Fruit fly (Drosophila melanogaster): ENCODE measurements around the gene CG43895.

The CG43895 gene

dm6 chr3L:21830125-21830524 lies 16.6 kb upstream of the CG43895 start:
- TF ChIP-seq CG12605 (GFP tag; IDR thresholded peaks at IDR 0.05), result no peak
- no peak for TF ChIP-seq CG10348 (GFP tag; IDR thresholded peaks at IDR 0.05)
- TF ChIP-seq CG17806 (tag; optimal IDR thresholded peaks at IDR 0.05), result no peak
- TF ChIP-seq CG4496 (GFP tag; IDR thresholded peaks at IDR 0.05), result no peak

DNA sequence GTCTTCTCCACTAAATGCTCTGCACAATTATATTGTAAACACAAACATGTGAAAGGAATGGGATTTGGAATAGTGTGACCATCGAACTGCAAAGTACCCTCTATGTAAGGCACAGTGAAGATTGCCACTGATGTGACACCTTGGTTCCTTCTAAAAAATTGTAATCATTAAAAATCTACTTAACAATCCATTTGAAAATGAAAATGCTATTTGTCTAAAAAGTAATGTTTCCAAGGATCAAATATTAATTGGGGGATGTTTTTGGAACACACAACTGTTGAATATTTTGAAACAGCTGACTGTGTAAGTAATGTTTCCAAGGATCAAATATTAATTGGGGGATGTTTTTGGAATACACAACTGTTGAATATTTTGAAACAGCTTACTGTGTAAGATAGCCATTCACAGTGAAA lies 14.7 kb upstream of the CG43895 start, which contains the start of gene CG32448:
TSS of gene CG32448 (minus strand) at position 304 of the 413 bp plus-strand sequence.
- TF ChIP-seq CG17806 (tag; optimal IDR thresholded peaks at IDR 0.05) (peak; percentile 61), CG12605 (GFP tag; IDR thresholded peaks at IDR 0.05) (peak; percentile 65), gl (tag; optimal IDR thresholded peaks at IDR 0.05) (no peak), CG9948 (tag; optimal IDR thresholded peaks at IDR 0.05) (peak; percentile 9), rn (GFP tag; IDR thresholded peaks at IDR 0.05) (peak; percentile 62), Pif1B (GFP tag; optimal IDR thresholded peaks at IDR 0.05) (no peak), CG34367 (tag; optimal IDR thresholded peaks at IDR 0.05) (peak; percentile 47), CG8301 (tag; optimal IDR thresholded peaks at IDR 0.05) (peak; percentile 55), CG15710 (tag; optimal IDR thresholded peaks at IDR 0.05) (peak; percentile 41), Pif1A (GFP tag; optimal IDR thresholded peaks at IDR 0.05) (no peak), CG4496 (GFP tag; IDR thresholded peaks at IDR 0.05) (peak; percentile 78), Ets98B (GFP tag; IDR thresholded peaks at IDR 0.05) (peak; percentile 60), CG32121 (GFP tag; IDR thresholded peaks at IDR 0.05) (peak; percentile 68), CG8159 (tag; optimal IDR thresholded peaks at IDR 0.05) (peak; percentile 56)

DNA sequence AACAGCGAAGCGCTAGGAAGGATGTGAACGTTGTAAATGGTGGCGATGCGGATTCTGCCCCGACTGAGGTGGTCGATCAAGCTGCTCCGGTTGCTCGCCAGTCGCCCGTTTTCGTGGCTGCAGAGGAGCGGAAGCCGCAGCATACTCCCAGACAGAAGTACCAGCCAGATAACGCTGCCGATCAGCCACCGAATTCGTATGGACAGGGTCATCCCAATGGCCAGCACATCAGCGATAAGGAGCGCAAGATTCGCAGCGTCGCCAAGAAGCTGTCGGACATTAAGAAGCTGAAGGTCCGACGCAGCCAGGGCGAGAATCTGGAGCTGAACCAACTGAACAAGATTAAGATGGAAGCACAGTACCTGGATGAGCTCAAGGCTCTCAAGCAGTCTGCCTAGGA lies 13.6 kb upstream of the CG43895 start:
- TF ChIP-seq CG8301 (tag; optimal IDR thresholded peaks at IDR 0.05) (no peak), Pif1A (GFP tag; optimal IDR thresholded peaks at IDR 0.05) (no peak), CG32121 (GFP tag; IDR thresholded peaks at IDR 0.05) (no peak), rn (GFP tag; IDR thresholded peaks at IDR 0.05) (no peak), CG34367 (tag; optimal IDR thresholded peaks at IDR 0.05) (no peak), EcR (GFP tag; optimal IDR thresholded peaks at IDR 0.05) (no peak), CG4496 (GFP tag; IDR thresholded peaks at IDR 0.05) (no peak), CG9948 (tag; optimal IDR thresholded peaks at IDR 0.05) (no peak), CG13204 (GFP tag; optimal IDR thresholded peaks at IDR 0.05) (no peak), CG15710 (tag; optimal IDR thresholded peaks at IDR 0.05) (no peak), gl (tag; optimal IDR thresholded peaks at IDR 0.05) (no peak), CG14655 (GFP tag; optimal IDR thresholded peaks at IDR 0.05) (no peak), CG10348 (GFP tag; IDR thresholded peaks at IDR 0.05) (no peak), CG17806 (tag; optimal IDR thresholded peaks at IDR 0.05) (no peak), D1 (tag; optimal IDR thresholded peaks at IDR 0.05) (no peak), CG8159 (tag; optimal IDR thresholded peaks at IDR 0.05) (no peak), Ets98B (GFP tag; IDR thresholded peaks at IDR 0.05) (no peak), Snoo (tag; optimal IDR thresholded peaks at IDR 0.05) (no peak), fd96Ca (GFP tag; IDR thresholded peaks at IDR 0.05) (no peak)

dm6 chr3L:21824725-21825353 lies 11.3 kb upstream of the CG43895 start, which contains the start of gene eIF2A:
Gene eIF2A (plus strand): TSS chr3L:21824740.
- peak; percentile 38; the same call in 1 of the 3 replicates for TF ChIP-seq fd96Ca (GFP tag; IDR thresholded peaks at IDR 0.05)
- TF ChIP-seq D1 (tag; optimal IDR thresholded peaks at IDR 0.05), result no peak
- no peak for TF ChIP-seq rn (GFP tag; IDR thresholded peaks at IDR 0.05)
- TF ChIP-seq CG34367 (tag; optimal IDR thresholded peaks at IDR 0.05), result no peak
- peak; percentile 17 for TF ChIP-seq CG15710 (tag; optimal IDR thresholded peaks at IDR 0.05)
- TF ChIP-seq CG8301 (tag; optimal IDR thresholded peaks at IDR 0.05), result no peak
- no peak for TF ChIP-seq CG9948 (tag; optimal IDR thresholded peaks at IDR 0.05)
- no peak for TF ChIP-seq CG8159 (tag; optimal IDR thresholded peaks at IDR 0.05)
- peak; percentile 2 for TF ChIP-seq gl (tag; optimal IDR thresholded peaks at IDR 0.05)
- peak; percentile 56 for TF ChIP-seq Ets98B (GFP tag; IDR thresholded peaks at IDR 0.05)
- no peak for TF ChIP-seq Pif1A (GFP tag; optimal IDR thresholded peaks at IDR 0.05)
- TF ChIP-seq CG17806 (tag; optimal IDR thresholded peaks at IDR 0.05), result peak; percentile 17
- TF ChIP-seq CG4496 (GFP tag; IDR thresholded peaks at IDR 0.05), result peak; percentile 56; the same call in 2 of the 3 replicates
- TF ChIP-seq Pif1B (GFP tag; optimal IDR thresholded peaks at IDR 0.05), result no peak
- TF ChIP-seq CG12605 (GFP tag; IDR thresholded peaks at IDR 0.05), result peak; percentile 32; the same call in 1 of the 2 replicates
- TF ChIP-seq Snoo (tag; optimal IDR thresholded peaks at IDR 0.05), result peak; percentile 51
- peak; percentile 36 for TF ChIP-seq EcR (GFP tag; optimal IDR thresholded peaks at IDR 0.05)
- 0 out of 2 replicates have a peak, but pooled peaks have one; percentile 28 for TF ChIP-seq CG32121 (GFP tag; IDR thresholded peaks at IDR 0.05)
- no peak for TF ChIP-seq CG14655 (GFP tag; optimal IDR thresholded peaks at IDR 0.05)
- no peak for TF ChIP-seq CG10348 (GFP tag; IDR thresholded peaks at IDR 0.05)
- no peak for TF ChIP-seq CG13204 (GFP tag; optimal IDR thresholded peaks at IDR 0.05)

- TF ChIP-seq CG8301 (tag; optimal IDR thresholded peaks at IDR 0.05), result no peak
- peak; percentile 4 for TF ChIP-seq EcR (GFP tag; optimal IDR thresholded peaks at IDR 0.05)
- no peak; the same call in 1 of the 2 replicates for TF ChIP-seq CG32121 (GFP tag; IDR thresholded peaks at IDR 0.05)
- no peak for TF ChIP-seq CG34367 (tag; optimal IDR thresholded peaks at IDR 0.05)
- no peak for TF ChIP-seq CG10348 (GFP tag; IDR thresholded peaks at IDR 0.05)
- TF ChIP-seq CG14655 (GFP tag; optimal IDR thresholded peaks at IDR 0.05), result no peak
- 0 out of 3 replicates have a peak, but pooled peaks have one; percentile 21 for TF ChIP-seq CG4496 (GFP tag; IDR thresholded peaks at IDR 0.05)
- no peak for TF ChIP-seq Pif1A (GFP tag; optimal IDR thresholded peaks at IDR 0.05)
- TF ChIP-seq CG15710 (tag; optimal IDR thresholded peaks at IDR 0.05), result no peak
- peak; percentile 16 for TF ChIP-seq CG8159 (tag; optimal IDR thresholded peaks at IDR 0.05)
- no peak for TF ChIP-seq D1 (tag; optimal IDR thresholded peaks at IDR 0.05)
- no peak for TF ChIP-seq CG9948 (tag; optimal IDR thresholded peaks at IDR 0.05)
- no peak for TF ChIP-seq CG17806 (tag; optimal IDR thresholded peaks at IDR 0.05)
- TF ChIP-seq CG12605 (GFP tag; IDR thresholded peaks at IDR 0.05), result peak; percentile 56
- TF ChIP-seq Snoo (tag; optimal IDR thresholded peaks at IDR 0.05), result no peak
- TF ChIP-seq gl (tag; optimal IDR thresholded peaks at IDR 0.05), result no peak
- TF ChIP-seq fd96Ca (GFP tag; IDR thresholded peaks at IDR 0.05), result no peak
- TF ChIP-seq CG13204 (GFP tag; optimal IDR thresholded peaks at IDR 0.05), result no peak
- no peak for TF ChIP-seq Ets98B (GFP tag; IDR thresholded peaks at IDR 0.05)
Measured at dm6 chr3L:21823236-21823635, 9.7 kb upstream of the CG43895 start, which contains the start of gene CG7407. Gene CG7407 (plus strand): TSS chr3L:21823461.
